Worm (Caenorhabditis elegans) whole organism, L4 larva: ENCODE results near the gene ztf-25.
A peak's percentile ranks its signal among the peaks of the same experiment; 100 is the strongest.
"Not testable (repeated sequence)": the region's sequence is repeated elsewhere in the genome, so short reads cannot be mapped to it uniquely, and the experiment has no call there.

Experiments used
- F37D6.2 ChIP-seq: sonication (generic microtip); optimal IDR thresholded peaks from 2 replicates; lab custom pipeline; 2016; ENCODE audit warnings: mild to moderate bottlenecking, missing genetic modification characterization, missing compliant biosample characterization
- Y48G9A.11 ChIP-seq: fragments of 200-800 bp; sonication (Bioruptor generic); IDR thresholded peaks from 2 replicates; pipeline ENCODE4 v1.3.6; 2022; ENCODE audit warnings: missing genetic modification reagents, missing genetic modification characterization, missing compliant biosample characterization
- Y75B8A.6 ChIP-seq: fragments of 200-800 bp; sonication (Bioruptor generic); IDR thresholded peaks from 2 replicates; pipeline ENCODE4 v1.3.6; 2022; ENCODE audit warnings: missing genetic modification reagents, missing genetic modification characterization, missing compliant biosample characterization
- ZK337.2 ChIP-seq: fragments of 200-800 bp; sonication (Bioruptor generic); IDR thresholded peaks from 2 replicates; pipeline ENCODE4 v1.3.6; 2022; ENCODE audit warnings: missing genetic modification reagents, missing genetic modification characterization, missing compliant biosample characterization
- aha-1 ChIP-seq: fragments of 150-350 bp; peaks from one replicate; lab custom pipeline; 2014; ENCODE audit warnings: missing biosample characterization, missing genetic modification characterization
- aly-2 ChIP-seq: sonication (generic microtip); optimal IDR thresholded peaks from 2 replicates; lab custom pipeline; 2018; ENCODE audit warnings: missing biosample characterization, missing genetic modification characterization
- arid-1 ChIP-seq: fragments of 200-800 bp; sonication (Bioruptor generic); conservative IDR thresholded peaks from 2 replicates; pipeline ENCODE4 v1.3.6; 2022; ENCODE audit warnings: missing genetic modification reagents, missing genetic modification characterization, missing compliant biosample characterization
- ceh-20 ChIP-seq: fragments of 200-800 bp; sonication (Bioruptor generic); IDR thresholded peaks from 2 replicates; pipeline ENCODE4 v1.3.6; 2022; ENCODE audit warnings: missing genetic modification reagents, missing genetic modification characterization, missing compliant biosample characterization
- ceh-28 ChIP-seq: fragments of 150-350 bp; optimal IDR thresholded peaks from 2 replicates; lab custom pipeline; 2014; ENCODE audit warnings: missing biosample characterization, missing genetic modification reagents, missing genetic modification characterization
- ceh-62 ChIP-seq: sonication (generic microtip); optimal IDR thresholded peaks from 2 replicates; lab custom pipeline; 2017; ENCODE audit warnings: missing biosample characterization, missing genetic modification characterization
- ctbp-1 ChIP-seq: fragments of 200-800 bp; sonication (Bioruptor generic); IDR thresholded peaks from 2 replicates; pipeline ENCODE4 v1.3.6; 2022; ENCODE audit warnings: missing genetic modification reagents, missing genetic modification characterization, missing compliant biosample characterization
- daf-16 ChIP-seq, 3 experiments: sonication (generic microtip); optimal IDR thresholded peaks; 2 replicates each; lab custom pipeline; 2016 to 2017; ENCODE audit warnings: missing genetic modification characterization in 3 of 3, missing genetic modification reagents in 3 of 3, mild to moderate bottlenecking in 2 of 3, missing compliant biosample characterization in 2 of 3, missing biosample characterization in 1 of 3, moderate library complexity in 1 of 3
- daf-8 ChIP-seq: fragments of 200-800 bp; sonication (Bioruptor generic); IDR thresholded peaks from 2 replicates; pipeline ENCODE4 v1.3.6; 2022; ENCODE audit warnings: missing genetic modification characterization, missing compliant biosample characterization
- duxl-1 ChIP-seq: sonication (generic microtip); optimal IDR thresholded peaks from 2 replicates; lab custom pipeline; 2016; ENCODE audit warnings: mild to moderate bottlenecking, missing genetic modification characterization, moderate library complexity, missing compliant biosample characterization; ENCODE audit not compliant: poor library complexity
- dve-1 ChIP-seq: sonication (generic microtip); optimal IDR thresholded peaks from 2 replicates; lab custom pipeline; 2017; ENCODE audit warnings: antibody characterized with exemption, mild to moderate bottlenecking, missing genetic modification characterization, missing compliant biosample characterization; ENCODE audit not compliant: insufficient read depth
- egl-27 ChIP-seq: sonication (generic microtip); optimal IDR thresholded peaks from 3 replicates; lab custom pipeline; 2017; ENCODE audit warnings: missing biosample characterization, missing genetic modification reagents, missing genetic modification characterization
- fos-1 ChIP-seq: fragments of 150-350 bp; optimal IDR thresholded peaks from 2 replicates; lab custom pipeline; 2014; ENCODE audit warnings: missing biosample characterization, missing genetic modification characterization
- hlh-11 ChIP-seq: fragments of 200-800 bp; sonication (Bioruptor generic); optimal IDR thresholded peaks from 2 replicates; lab custom pipeline; 2018; ENCODE audit warnings: mild to moderate bottlenecking, missing genetic modification characterization, missing compliant biosample characterization
- jun-1 ChIP-seq: fragments of 150-350 bp; optimal IDR thresholded peaks from 2 replicates; lab custom pipeline; 2014; ENCODE audit warnings: missing biosample characterization, missing genetic modification reagents, missing genetic modification characterization
- mes-2 ChIP-seq: sonication (generic microtip); optimal IDR thresholded peaks from 2 replicates; lab custom pipeline; 2016; ENCODE audit warnings: missing genotype, mild to moderate bottlenecking, missing genetic modification characterization, missing compliant biosample characterization; ENCODE audit not compliant: poor library complexity, severe bottlenecking
- mxl-2 ChIP-seq: fragments of 200-800 bp; sonication (Bioruptor generic); conservative IDR thresholded peaks from 2 replicates; pipeline ENCODE4 v1.3.6; 2022; ENCODE audit warnings: missing genetic modification reagents, missing genetic modification characterization, missing compliant biosample characterization
- nhr-10 ChIP-seq: fragments of 150-350 bp; optimal IDR thresholded peaks from 2 replicates; lab custom pipeline; 2014; ENCODE audit warnings: missing biosample characterization, missing genetic modification characterization
- nhr-237 ChIP-seq: sonication (generic microtip); optimal IDR thresholded peaks from 2 replicates; lab custom pipeline; 2017; ENCODE audit warnings: missing biosample characterization, missing genetic modification characterization
- nhr-6 ChIP-seq: fragments of 150-350 bp; optimal IDR thresholded peaks from 2 replicates; lab custom pipeline; 2014; ENCODE audit warnings: missing biosample characterization, missing genetic modification characterization
- nhr-77 ChIP-seq: fragments of 150-350 bp; optimal IDR thresholded peaks from 2 replicates; lab custom pipeline; 2014; ENCODE audit warnings: missing biosample characterization, missing genetic modification characterization
- pqm-1 ChIP-seq: sonication (generic microtip); optimal IDR thresholded peaks from 2 replicates; lab custom pipeline; 2017; ENCODE audit warnings: missing biosample characterization, missing genetic modification characterization
- spr-1 ChIP-seq: sonication (generic microtip); optimal IDR thresholded peaks from 2 replicates; lab custom pipeline; 2016; ENCODE audit warnings: mild to moderate bottlenecking, missing genetic modification characterization, missing compliant biosample characterization
- spr-3 ChIP-seq: fragments of 200-800 bp; sonication (Bioruptor generic); optimal IDR thresholded peaks from 2 replicates; lab custom pipeline; 2018; ENCODE audit warnings: mild to moderate bottlenecking, missing genetic modification characterization, missing compliant biosample characterization
- unc-62 ChIP-seq, 3 experiments: fragments of 150-350 bp in 1 of 3; sonication (generic microtip); optimal IDR thresholded peaks in 2 of 3; peaks in 1 of 3; 1 replicate in 1 of 3; 2 replicates in 2 of 3; lab custom pipeline; 2014 to 2017; ENCODE audit warnings: missing biosample characterization in 3 of 3, missing genetic modification characterization in 3 of 3, missing genetic modification reagents in 3 of 3, missing genotype in 1 of 3
- vab-7 ChIP-seq: fragments of 200-800 bp; sonication (Bioruptor generic); IDR thresholded peaks from 2 replicates; pipeline ENCODE4 v1.3.6; 2022; ENCODE audit warnings: missing genetic modification reagents, missing genetic modification characterization, missing compliant biosample characterization
- zag-1 ChIP-seq: fragments of 150-350 bp; optimal IDR thresholded peaks from 2 replicates; lab custom pipeline; 2014; ENCODE audit warnings: missing biosample characterization, missing genetic modification characterization
- zfp-3 ChIP-seq: fragments of 200-800 bp; sonication (Bioruptor generic); conservative IDR thresholded peaks from 2 replicates; pipeline ENCODE4 v1.3.6; 2022; ENCODE audit warnings: missing genetic modification reagents, missing genetic modification characterization, missing compliant biosample characterization

ztf-25 gene

ce11 chrV:17598810-17599209 is 2.8 kb upstream of the ztf-25 start, which contains the start of gene Y6G8.2 (continued):
- TF ChIP-seq nhr-10 (no peak), egl-27 (tag; lab: Kevin White, UChicago) (no peak), ZK337.2 (GFP tag; lab: Robert Waterston, UW) (no peak), nhr-6 (tag; lab: Kevin White, UChicago) (no peak), aly-2 (tag; lab: Kevin White, UChicago) (no peak), nhr-77 (tag; lab: Kevin White, UChicago) (peak; percentile 12), ceh-28 (tag; lab: Kevin White, UChicago) (no peak), nhr-237 (no peak), aha-1 (tag; lab: Kevin White, UChicago) (no peak), zfp-3 (no peak), arid-1 (no peak), duxl-1 (tag; lab: Kevin White, UChicago) (peak; percentile 5), daf-16 (GFP tag; optimal IDR thresholded peaks at IDR 0.05; lab: Kevin White, UChicago) (peak in 1 of 2 experiments; percentile 20), daf-16 (tag; optimal IDR thresholded peaks at IDR 0.05; lab: Kevin White, UChicago) (peak; percentile 97), dve-1 (tag; lab: Kevin White, UChicago) (peak; percentile 46), pqm-1 (tag; lab: Kevin White, UChicago) (peak; percentile 78), daf-8 (no peak), unc-62 (GFP tag; optimal IDR thresholded peaks at IDR 0.05 in 1 of 2; lab: Kevin White, UChicago) (no peak), unc-62 (tag; optimal IDR thresholded peaks at IDR 0.05; lab: Kevin White, UChicago) (no peak), mes-2 (tag; lab: Kevin White, UChicago) (no peak), hlh-11 (peak; percentile 22), jun-1 (no peak)

- not testable (repeated sequence) for TF ChIP-seq Y75B8A.6 (GFP tag; lab: Robert Waterston, UW); spr-1 (tag; lab: Kevin White, UChicago); ceh-62 (tag; lab: Kevin White, UChicago)
- TF ChIP-seq, all 104 proteins: peak for 0; not testable (repeated sequence) for 104
Observed at ce11 chrV:17606050-17606449, 4.4 kb downstream of the ztf-25 start, which contains the start of gene Y6G8.16. Y6G8.16 (plus strand) TSS chrV:17606350.

DNA sequence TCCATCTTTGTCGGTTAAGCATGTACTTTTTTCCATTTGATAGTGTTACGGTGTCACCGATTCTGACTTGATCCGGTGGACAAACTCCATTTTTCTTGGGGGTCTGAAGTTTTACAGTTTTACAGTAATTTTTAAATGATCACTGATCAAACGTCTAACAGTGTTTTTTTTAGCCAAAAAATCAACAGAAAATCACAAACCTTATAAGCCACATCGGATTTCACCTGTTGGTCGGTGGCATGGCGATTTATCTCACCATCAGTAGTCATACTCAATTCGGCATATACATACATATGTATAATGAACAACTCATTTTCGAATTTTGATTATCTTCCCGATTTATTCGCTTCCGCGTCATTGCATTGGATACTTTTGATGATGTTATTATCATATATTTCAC is 6.2 kb downstream of the ztf-25 start, which contains the start of gene srz-91:
Gene srz-91 (plus strand): TSS at position 301 of the 400 bp plus-strand sequence.
- no peak for TF ChIP-seq fos-1
- no peak for TF ChIP-seq zag-1 (tag; lab: Kevin White, UChicago)
- TF ChIP-seq pqm-1 (tag; lab: Kevin White, UChicago) = no peak
- TF ChIP-seq F37D6.2 (tag; lab: Kevin White, UChicago) = no peak
- TF ChIP-seq jun-1 = no peak

- TF ChIP-seq spr-3 (GFP tag; lab: Kevin White, UChicago); hlh-11; vab-7 (GFP tag; lab: Robert Waterston, UW): not testable (repeated sequence)
Observed at ce11 chrV:17610503-17610902, 8.9 kb downstream of the ztf-25 start, which contains the start of gene Y6G8.15. Y6G8.15 (minus strand) TSS chrV:17610603.

ce11 chrV:17614251-17614650 is 12.6 kb downstream of the ztf-25 start, which contains the start of gene Y6G8.14:
Y6G8.14 (minus strand) TSS chrV:17614351.
- TF ChIP-seq mxl-2 (GFP tag; lab: Robert Waterston, UW) = no peak
- no peak for TF ChIP-seq ctbp-1 (GFP tag; lab: Robert Waterston, UW)
- no peak for TF ChIP-seq Y48G9A.11
- no peak for TF ChIP-seq ceh-20 (GFP tag; lab: Robert Waterston, UW)
